Worm (Caenorhabditis elegans) whole organism, young adult: ENCODE measurements around the gene nck-1.

Experiments
- B0336.3 ChIP-seq: fragments of 200-800 bp; sonication (Bioruptor generic); IDR thresholded peaks from 2 replicates; pipeline ENCODE4 v1.3.6; 2022; ENCODE audit warnings: missing genetic modification characterization, missing compliant biosample characterization
- F23B12.7 ChIP-seq: sonication (generic microtip); optimal IDR thresholded peaks from 2 replicates; lab custom pipeline; 2017; ENCODE audit warnings: missing genetic modification characterization, mild to moderate bottlenecking, missing compliant biosample characterization, antibody characterized with exemption, moderate library complexity; ENCODE audit not compliant: insufficient read depth
- F39B2.1 ChIP-seq: fragments of 200-800 bp; sonication (Bioruptor generic); IDR thresholded peaks from 2 replicates; pipeline ENCODE4 v1.3.6; 2022; ENCODE audit warnings: missing genetic modification reagents, missing genetic modification characterization, missing compliant biosample characterization
- F55B11.4 ChIP-seq: sonication (generic microtip); optimal IDR thresholded peaks from 2 replicates; lab custom pipeline; 2016; ENCODE audit warnings: missing compliant biosample characterization, missing genetic modification characterization, borderline replicate concordance; ENCODE audit not compliant: insufficient read depth
- K12H6.12 ChIP-seq: fragments of 200-800 bp; sonication (Bioruptor generic); optimal IDR thresholded peaks from 2 replicates; lab custom pipeline; 2018; ENCODE audit warnings: mild to moderate bottlenecking, missing genetic modification characterization, missing compliant biosample characterization
- Y53F4B.3 ChIP-seq: fragments of 200-800 bp; sonication (Bioruptor generic); IDR thresholded peaks from 2 replicates; pipeline ENCODE4 v1.3.6; 2022; ENCODE audit warnings: missing genetic modification reagents, missing genetic modification characterization, missing compliant biosample characterization
- Y56A3A.18 ChIP-seq: fragments of 200-800 bp; sonication (Bioruptor generic); IDR thresholded peaks from 2 replicates; pipeline ENCODE4 v1.3.6; 2022; ENCODE audit warnings: missing genetic modification reagents, missing genetic modification characterization, missing compliant biosample characterization
- Y79H2A.3 ChIP-seq: fragments of 200-800 bp; sonication (Bioruptor generic); conservative IDR thresholded peaks from 2 replicates; pipeline ENCODE4 v1.3.6; 2022; ENCODE audit warnings: missing genetic modification reagents, missing genetic modification characterization, missing compliant biosample characterization
- Y95B8A.8 ChIP-seq: fragments of 200-800 bp; sonication (Bioruptor generic); IDR thresholded peaks from 2 replicates; pipeline ENCODE4 v1.3.6; 2022; ENCODE audit warnings: missing genetic modification reagents, missing genetic modification characterization, missing compliant biosample characterization
- ZK185.1 ChIP-seq: sonication (generic microtip); optimal IDR thresholded peaks from 2 replicates; lab custom pipeline; 2016; ENCODE audit warnings: mild to moderate bottlenecking, missing genetic modification characterization, missing compliant biosample characterization; ENCODE audit not compliant: poor library complexity, severe bottlenecking
- ama-1 ChIP-seq, 3 experiments: fragments of 150-350 bp in 1 of 3; sonication (generic microtip) in 2 of 3; optimal IDR thresholded peaks; 2 replicates each; lab custom pipeline; 2014 to 2018; ENCODE audit warnings: missing biosample characterization in 2 of 3, missing genetic modification characterization in 2 of 3, missing genetic modification reagents in 2 of 3
- aptf-2 ChIP-seq: fragments of 200-800 bp; sonication (Bioruptor generic); conservative IDR thresholded peaks from 2 replicates; pipeline ENCODE4 v1.3.6; 2022; ENCODE audit warnings: missing genetic modification reagents, missing genetic modification characterization, missing compliant biosample characterization
- atf-7 ChIP-seq: sonication (generic microtip); optimal IDR thresholded peaks from 2 replicates; lab custom pipeline; 2017; ENCODE audit warnings: mild to moderate bottlenecking, missing genetic modification characterization, missing compliant biosample characterization
- athp-1 ChIP-seq: sonication (generic microtip); optimal IDR thresholded peaks from 2 replicates; lab custom pipeline; 2017; ENCODE audit warnings: mild to moderate bottlenecking, missing genetic modification characterization, missing compliant biosample characterization
- bed-2 ChIP-seq: fragments of 200-800 bp; sonication (Bioruptor generic); IDR thresholded peaks from 2 replicates; pipeline ENCODE4 v1.3.6; 2022; ENCODE audit warnings: missing genetic modification reagents, missing genetic modification characterization, missing compliant biosample characterization
- cebp-1 ChIP-seq, 2 experiments: fragments of 200-800 bp in 1 of 2; sonication (Bioruptor generic) in 1 of 2; sonication (generic microtip) in 1 of 2; IDR thresholded peaks in 1 of 2; optimal IDR thresholded peaks in 1 of 2; 2 replicates each; pipeline versions ENCODE4 v1.3.6 to Lab custom; 2017 to 2022; ENCODE audit warnings: missing compliant biosample characterization in 2 of 2, missing genetic modification characterization in 2 of 2, mild to moderate bottlenecking in 1 of 2, missing genetic modification reagents in 1 of 2, moderate library complexity in 1 of 2
- cebp-2 ChIP-seq: fragments of 200-800 bp; sonication (Bioruptor generic); IDR thresholded peaks from 2 replicates; pipeline ENCODE4 v1.3.6; 2022; ENCODE audit warnings: missing genetic modification characterization, missing compliant biosample characterization
- ceh-40 ChIP-seq: fragments of 200-800 bp; sonication (Bioruptor generic); IDR thresholded peaks from 2 replicates; pipeline ENCODE4 v1.3.6; 2022; ENCODE audit warnings: missing genetic modification characterization, missing compliant biosample characterization
- ceh-58 ChIP-seq: fragments of 200-800 bp; sonication (Bioruptor generic); IDR thresholded peaks from 2 replicates; pipeline ENCODE4 v1.3.6; 2022; ENCODE audit warnings: missing genetic modification characterization, missing compliant biosample characterization
- die-1 ChIP-seq: sonication (generic microtip); optimal IDR thresholded peaks from 2 replicates; lab custom pipeline; 2016; ENCODE audit warnings: missing genotype, mild to moderate bottlenecking, missing genetic modification characterization, missing compliant biosample characterization
- dpff-1 ChIP-seq: sonication (generic microtip); optimal IDR thresholded peaks from 2 replicates; lab custom pipeline; 2017; ENCODE audit warnings: mild to moderate bottlenecking, missing genetic modification characterization, missing compliant biosample characterization
- dpl-1 ChIP-seq: fragments of 150-350 bp; optimal IDR thresholded peaks from 2 replicates; lab custom pipeline; 2014; ENCODE audit warnings: missing biosample characterization, missing genetic modification reagents, missing genetic modification characterization
- egl-44 ChIP-seq: fragments of 200-800 bp; sonication (Bioruptor generic); IDR thresholded peaks from 2 replicates; pipeline ENCODE4 v1.3.6; 2022; ENCODE audit warnings: missing genetic modification reagents, missing genetic modification characterization, missing compliant biosample characterization
- ekl-4 ChIP-seq: fragments of 200-800 bp; sonication (Bioruptor generic); IDR thresholded peaks from 2 replicates; pipeline ENCODE4 v1.3.6; 2022; ENCODE audit warnings: missing genetic modification reagents, missing genetic modification characterization, missing compliant biosample characterization
- gei-17 ChIP-seq: fragments of 200-800 bp; sonication (Bioruptor generic); optimal IDR thresholded peaks from 2 replicates; lab custom pipeline; 2018; ENCODE audit warnings: mild to moderate bottlenecking, missing genetic modification characterization, missing compliant biosample characterization
- hlh-12 ChIP-seq: sonication (generic microtip); optimal IDR thresholded peaks from 2 replicates; lab custom pipeline; 2016; ENCODE audit warnings: missing genetic modification characterization, missing compliant biosample characterization
- hmg-20 ChIP-seq: fragments of 200-800 bp; sonication (Bioruptor generic); IDR thresholded peaks from 2 replicates; pipeline ENCODE4 v1.3.6; 2022; ENCODE audit warnings: missing genetic modification reagents, missing genetic modification characterization, missing compliant biosample characterization
- hsf-1 ChIP-seq: fragments of 200-800 bp; sonication (Bioruptor generic); IDR thresholded peaks from 2 replicates; pipeline ENCODE4 v1.3.6; 2022; ENCODE audit warnings: missing genetic modification reagents, missing genetic modification characterization, missing compliant biosample characterization
- let-607 ChIP-seq, 2 experiments: fragments of 200-800 bp in 1 of 2; sonication (Bioruptor generic) in 1 of 2; sonication (generic microtip) in 1 of 2; optimal IDR thresholded peaks; 2 replicates each; lab custom pipeline; 2016 to 2018; ENCODE audit warnings: mild to moderate bottlenecking in 2 of 2, missing compliant biosample characterization in 2 of 2, missing genetic modification characterization in 2 of 2, moderate library complexity in 2 of 2, missing genotype in 1 of 2
- lin-35 ChIP-seq, 3 experiments: fragments of 150-350 bp in 2 of 3; sonication (generic microtip) in 1 of 3; optimal IDR thresholded peaks; 2 replicates each; lab custom pipeline; 2014 to 2018; ENCODE audit warnings: missing biosample characterization in 3 of 3, missing genetic modification characterization in 3 of 3, missing genetic modification reagents in 3 of 3
- madf-10 ChIP-seq: sonication (generic microtip); optimal IDR thresholded peaks from 2 replicates; lab custom pipeline; 2016; ENCODE audit warnings: mild to moderate bottlenecking, missing genetic modification characterization, missing compliant biosample characterization
- mel-28 ChIP-seq: sonication (generic microtip); optimal IDR thresholded peaks from 2 replicates; lab custom pipeline; 2016; ENCODE audit warnings: borderline replicate concordance, mild to moderate bottlenecking, missing genetic modification characterization, missing compliant biosample characterization
- nhr-179 ChIP-seq: sonication (generic microtip); optimal IDR thresholded peaks from 2 replicates; lab custom pipeline; 2016; ENCODE audit warnings: mild to moderate bottlenecking, missing genetic modification characterization, missing compliant biosample characterization
- nhr-27 ChIP-seq: fragments of 200-800 bp; sonication (Bioruptor generic); optimal IDR thresholded peaks from 2 replicates; lab custom pipeline; 2018; ENCODE audit warnings: mild to moderate bottlenecking, missing genetic modification characterization, moderate library complexity, missing compliant biosample characterization
- pbrm-1 ChIP-seq: fragments of 200-800 bp; sonication (Bioruptor generic); IDR thresholded peaks from 2 replicates; pipeline ENCODE4 v1.3.6; 2022; ENCODE audit warnings: missing genetic modification reagents, missing genetic modification characterization, missing compliant biosample characterization
- rec-8 ChIP-seq, 2 experiments: sonication (generic microtip); optimal IDR thresholded peaks; 2 replicates each; lab custom pipeline; 2016; ENCODE audit warnings: mild to moderate bottlenecking in 2 of 2, missing genetic modification characterization in 2 of 2, missing genetic modification reagents in 2 of 2, missing genotype in 2 of 2, missing biosample characterization in 1 of 2, missing compliant biosample characterization in 1 of 2, moderate library complexity in 1 of 2
- snpc-1.1 ChIP-seq: sonication (generic microtip); optimal IDR thresholded peaks from 2 replicates; lab custom pipeline; 2017; ENCODE audit warnings: missing genetic modification characterization, mild to moderate bottlenecking, missing compliant biosample characterization, antibody characterized with exemption, moderate library complexity, missing genotype, missing genetic modification reagents; ENCODE audit not compliant: insufficient read depth
- snpc-1.3 ChIP-seq: sonication (generic microtip); optimal IDR thresholded peaks from 2 replicates; lab custom pipeline; 2017; ENCODE audit warnings: missing genetic modification characterization, mild to moderate bottlenecking, missing compliant biosample characterization, antibody characterized with exemption, moderate library complexity, missing genotype, missing genetic modification reagents; ENCODE audit not compliant: insufficient read depth
- tbp1 ChIP-seq: fragments of 200-800 bp; sonication (Bioruptor generic); optimal IDR thresholded peaks from 2 replicates; lab custom pipeline; 2018; ENCODE audit warnings: mild to moderate bottlenecking, missing genetic modification characterization, missing compliant biosample characterization
- tlf-1 ChIP-seq: fragments of 200-800 bp; sonication (Bioruptor generic); optimal IDR thresholded peaks from 2 replicates; lab custom pipeline; 2018; ENCODE audit warnings: mild to moderate bottlenecking, missing genetic modification characterization, missing compliant biosample characterization
- unc-62 ChIP-seq: fragments of 150-350 bp; optimal IDR thresholded peaks from 2 replicates; lab custom pipeline; 2014; ENCODE audit warnings: missing biosample characterization, missing genetic modification reagents, missing genetic modification characterization
- ztf-18 ChIP-seq: sonication (generic microtip); optimal IDR thresholded peaks from 2 replicates; lab custom pipeline; 2016; ENCODE audit warnings: missing genotype, mild to moderate bottlenecking, missing genetic modification characterization, missing compliant biosample characterization
- ztf-22 ChIP-seq: fragments of 200-800 bp; sonication (Bioruptor generic); optimal IDR thresholded peaks from 2 replicates; lab custom pipeline; 2018; ENCODE audit warnings: mild to moderate bottlenecking, missing genetic modification characterization, moderate library complexity, missing compliant biosample characterization
- ztf-25 ChIP-seq: fragments of 200-800 bp; sonication (Bioruptor generic); IDR thresholded peaks from 2 replicates; pipeline ENCODE4 v1.3.6; 2022; ENCODE audit warnings: missing genetic modification reagents, missing genetic modification characterization, missing compliant biosample characterization
- ztf-26 ChIP-seq: sonication (generic microtip); optimal IDR thresholded peaks from 2 replicates; lab custom pipeline; 2017; ENCODE audit warnings: missing genetic modification characterization, missing compliant biosample characterization
- ztf-28 ChIP-seq: fragments of 200-800 bp; sonication (Bioruptor generic); IDR thresholded peaks from 2 replicates; pipeline ENCODE4 v1.3.6; 2022; ENCODE audit warnings: missing genetic modification reagents, missing genetic modification characterization, missing compliant biosample characterization

The nck-1 gene

ce11 chrX:4142202-4142601, 11.0 kb downstream of the nck-1 start (continued):
- no peak for TF ChIP-seq Y79H2A.3 (GFP tag; lab: Robert Waterston, UW)
- no peak for TF ChIP-seq ceh-40 (GFP tag; lab: Robert Waterston, UW)
- no peak for TF ChIP-seq snpc-1.3 (tag; lab: Kevin White, UChicago)
- no peak for TF ChIP-seq bed-2 (GFP tag; lab: Robert Waterston, UW)
- no peak for TF ChIP-seq snpc-1.1 (tag; lab: Kevin White, UChicago)
- TF ChIP-seq ztf-26 (tag; lab: Kevin White, UChicago) = peak; percentile 90
- peak; percentile 1 for TF ChIP-seq mel-28 (tag; lab: Kevin White, UChicago)
- TF ChIP-seq let-607 (tag; optimal IDR thresholded peaks at IDR 0.05; lab: Kevin White, UChicago) = peak; percentile 41 to 50
- peak; percentile 65; the same call in 1 of the 2 replicates for TF ChIP-seq pbrm-1 (GFP tag; lab: Robert Waterston, UW)
- TF ChIP-seq egl-44 (GFP tag; lab: Robert Waterston, UW) = peak; percentile 68; the same call in 1 of the 2 replicates
- peak; percentile 17 for TF ChIP-seq die-1 (tag; lab: Kevin White, UChicago)
- no peak for TF ChIP-seq hlh-12 (tag; lab: Kevin White, UChicago)
- TF ChIP-seq madf-10 (tag; lab: Kevin White, UChicago) = peak; percentile 51
- peak; percentile 82 for TF ChIP-seq B0336.3 (GFP tag; lab: Robert Waterston, UW)
- peak; percentile 52 for TF ChIP-seq gei-17
- TF ChIP-seq unc-62 (GFP tag; lab: Kevin White, UChicago) = no peak
- peak; percentile 90 for TF ChIP-seq cebp-1 (GFP tag; IDR thresholded peaks at IDR 0.05; lab: Robert Waterston, UW)
- TF ChIP-seq cebp-1 (tag; optimal IDR thresholded peaks at IDR 0.05; lab: Kevin White, UChicago) = peak; percentile 98
- no peak for TF ChIP-seq ztf-18 (tag; lab: Kevin White, UChicago)
- no peak for TF ChIP-seq athp-1
- no peak for TF ChIP-seq ztf-28 (GFP tag; lab: Robert Waterston, UW)
- no peak for TF ChIP-seq nhr-179
- TF ChIP-seq tlf-1 (GFP tag; lab: Kevin White, UChicago) = peak; percentile 50
- TF ChIP-seq ztf-22 (GFP tag; lab: Kevin White, UChicago) = peak; percentile 85
- 0 out of 2 replicates have a peak, but pooled peaks have one; percentile 23 for TF ChIP-seq hsf-1
- TF ChIP-seq atf-7 (tag; lab: Kevin White, UChicago) = peak; percentile 64
- no peak for TF ChIP-seq aptf-2
- no peak for TF ChIP-seq Y95B8A.8 (GFP tag; lab: Robert Waterston, UW)
- TF ChIP-seq hmg-20 = no peak
- no peak for TF ChIP-seq nhr-27 (tag; lab: Kevin White, UChicago)
- no peak for TF ChIP-seq ZK185.1 (tag; lab: Kevin White, UChicago)
- TF ChIP-seq rec-8 (tag; optimal IDR thresholded peaks at IDR 0.05; lab: Kevin White, UChicago) = no peak
- no peak for TF ChIP-seq dpff-1
- no peak for TF ChIP-seq dpl-1 (GFP tag; lab: Kevin White, UChicago)
- TF ChIP-seq K12H6.12 (tag; lab: Kevin White, UChicago) = peak; percentile 66
- TF ChIP-seq tbp1 (GFP tag; lab: Kevin White, UChicago) = peak; percentile 56
- TF ChIP-seq ekl-4 = no peak
- TF ChIP-seq F39B2.1 = no peak
- no peak for TF ChIP-seq ceh-58
- peak in 1 of 3 experiments; percentile 39 for TF ChIP-seq lin-35 (GFP tag; optimal IDR thresholded peaks at IDR 0.05; lab: Kevin White, UChicago)
- no peak for TF ChIP-seq cebp-2 (GFP tag; lab: Robert Waterston, UW)
- no peak for TF ChIP-seq ztf-25 (GFP tag; lab: Robert Waterston, UW)
- TF ChIP-seq Y56A3A.18 = no peak
- no peak for TF ChIP-seq ama-1 (optimal IDR thresholded peaks at IDR 0.05; lab: Kevin White, UChicago)
- peak in 1 of 2 experiments; percentile 52 for TF ChIP-seq ama-1 (GFP tag; optimal IDR thresholded peaks at IDR 0.05; lab: Kevin White, UChicago)
- no peak for TF ChIP-seq F23B12.7 (tag; lab: Kevin White, UChicago)
- TF ChIP-seq Y53F4B.3 = no peak
- no peak for TF ChIP-seq F55B11.4 (tag; lab: Kevin White, UChicago)
